Worm (Caenorhabditis elegans) whole organism, late embryonic: ENCODE results near the gene mans-4.

Experiments used
- C08G9.2 ChIP-seq: sonication (generic microtip); optimal IDR thresholded peaks from 2 replicates; lab custom pipeline; 2016; ENCODE audit warnings: mild to moderate bottlenecking, missing genetic modification characterization, moderate library complexity, missing compliant biosample characterization
- C38D4.7 ChIP-seq: fragments of 200-800 bp; sonication (Bioruptor generic); optimal IDR thresholded peaks from 2 replicates; lab custom pipeline; 2018; ENCODE audit warnings: mild to moderate bottlenecking, missing genetic modification characterization, moderate library complexity, missing compliant biosample characterization
- F13H6.1 ChIP-seq: sonication (generic microtip); optimal IDR thresholded peaks from 2 replicates; lab custom pipeline; 2016; ENCODE audit warnings: missing genetic modification characterization, missing compliant biosample characterization
- T23F11.4 ChIP-seq: fragments of 200-800 bp; sonication (Bioruptor generic); optimal IDR thresholded peaks from 2 replicates; lab custom pipeline; 2018; ENCODE audit warnings: mild to moderate bottlenecking, missing genetic modification characterization, missing compliant biosample characterization
- Y22D7AL.16 ChIP-seq: sonication (generic microtip); optimal IDR thresholded peaks from 2 replicates; lab custom pipeline; 2016; ENCODE audit warnings: missing genetic modification characterization, missing compliant biosample characterization
- ahr-1 ChIP-seq: sonication (generic microtip); optimal IDR thresholded peaks from 2 replicates; lab custom pipeline; 2016; ENCODE audit warnings: missing genetic modification characterization, missing compliant biosample characterization
- ceh-14 ChIP-seq: sonication (generic microtip); optimal IDR thresholded peaks from 2 replicates; lab custom pipeline; 2016; ENCODE audit warnings: missing genotype, missing genetic modification characterization, missing compliant biosample characterization
- ceh-18 ChIP-seq: sonication (generic microtip); optimal IDR thresholded peaks from 2 replicates; lab custom pipeline; 2016; ENCODE audit warnings: missing genetic modification characterization, missing compliant biosample characterization
- ceh-2 ChIP-seq: sonication (generic microtip); optimal IDR thresholded peaks from 2 replicates; lab custom pipeline; 2016; ENCODE audit warnings: missing genotype, missing genetic modification characterization, missing compliant biosample characterization
- ceh-22 ChIP-seq: sonication (generic microtip); optimal IDR thresholded peaks from 2 replicates; lab custom pipeline; 2017; ENCODE audit warnings: missing biosample characterization, missing genetic modification characterization
- ceh-31 ChIP-seq: sonication (generic microtip); optimal IDR thresholded peaks from 2 replicates; lab custom pipeline; 2016; ENCODE audit warnings: missing genetic modification characterization, missing compliant biosample characterization
- ceh-45 ChIP-seq: fragments of 200-800 bp; sonication (Bioruptor generic); IDR thresholded peaks from 2 replicates; pipeline ENCODE4 v1.3.6; 2022; ENCODE audit warnings: missing genetic modification reagents, missing genetic modification characterization, missing compliant biosample characterization
- ceh-9 ChIP-seq: sonication (generic microtip); optimal IDR thresholded peaks from 2 replicates; lab custom pipeline; 2016; ENCODE audit warnings: mild to moderate bottlenecking, missing genetic modification characterization, inconsistent platforms, missing compliant biosample characterization
- dmd-4 ChIP-seq: sonication (generic microtip); optimal IDR thresholded peaks from 2 replicates; lab custom pipeline; 2016; ENCODE audit warnings: borderline replicate concordance, missing genetic modification characterization, missing compliant biosample characterization
- dve-1 ChIP-seq: sonication (generic microtip); optimal IDR thresholded peaks from 2 replicates; lab custom pipeline; 2017; ENCODE audit warnings: antibody characterized with exemption, mild to moderate bottlenecking, missing genetic modification characterization, missing compliant biosample characterization
- ets-4 ChIP-seq: sonication (generic microtip); optimal IDR thresholded peaks from 2 replicates; lab custom pipeline; 2016; ENCODE audit warnings: missing genetic modification characterization, missing compliant biosample characterization
- eyg-1 ChIP-seq: sonication (generic microtip); optimal IDR thresholded peaks from 2 replicates; lab custom pipeline; 2016; ENCODE audit warnings: missing genotype, missing genetic modification characterization, missing compliant biosample characterization
- fkh-10 ChIP-seq: fragments of 150-350 bp; optimal IDR thresholded peaks from 2 replicates; lab custom pipeline; 2014; ENCODE audit warnings: missing biosample characterization, missing genetic modification reagents, missing genetic modification characterization
- fkh-6 ChIP-seq: sonication (generic microtip); optimal IDR thresholded peaks from 2 replicates; lab custom pipeline; 2016; ENCODE audit warnings: missing genetic modification characterization, missing compliant biosample characterization
- gmeb-2 ChIP-seq: sonication (generic microtip); optimal IDR thresholded peaks from 2 replicates; lab custom pipeline; 2016; ENCODE audit warnings: missing genetic modification characterization, inconsistent platforms, missing compliant biosample characterization
- hlh-15 ChIP-seq: sonication (generic microtip); optimal IDR thresholded peaks from 2 replicates; lab custom pipeline; 2016; ENCODE audit warnings: missing genetic modification characterization, missing compliant biosample characterization
- hlh-30 ChIP-seq: sonication (generic microtip); optimal IDR thresholded peaks from 2 replicates; lab custom pipeline; 2017; ENCODE audit warnings: antibody characterized with exemption, missing genetic modification characterization, missing compliant biosample characterization; ENCODE audit not compliant: insufficient read depth
- lin-11 ChIP-seq: fragments of 200-800 bp; sonication (Bioruptor generic); optimal IDR thresholded peaks from 2 replicates; lab custom pipeline; 2018; ENCODE audit warnings: mild to moderate bottlenecking, missing genetic modification characterization, missing compliant biosample characterization
- madf-2 ChIP-seq: sonication (generic microtip); optimal IDR thresholded peaks from 2 replicates; lab custom pipeline; 2017; ENCODE audit warnings: missing genetic modification characterization, missing compliant biosample characterization
- mec-3 ChIP-seq: sonication (generic microtip); optimal IDR thresholded peaks from 2 replicates; lab custom pipeline; 2016; ENCODE audit warnings: borderline replicate concordance, missing genetic modification characterization, missing compliant biosample characterization
- nfya-1 ChIP-seq: sonication (generic microtip); optimal IDR thresholded peaks from 2 replicates; lab custom pipeline; 2017; ENCODE audit warnings: missing genetic modification characterization, mild to moderate bottlenecking, missing compliant biosample characterization, antibody characterized with exemption, moderate library complexity
- nhr-232 ChIP-seq: sonication (generic microtip); optimal IDR thresholded peaks from 2 replicates; lab custom pipeline; 2016; ENCODE audit warnings: missing genetic modification characterization, missing compliant biosample characterization
- npax-4 ChIP-seq: sonication (generic microtip); optimal IDR thresholded peaks from 2 replicates; lab custom pipeline; 2016; ENCODE audit warnings: missing genetic modification characterization, missing compliant biosample characterization
- pax-1 ChIP-seq: fragments of 150-350 bp; optimal IDR thresholded peaks from 2 replicates; lab custom pipeline; 2014; ENCODE audit warnings: missing biosample characterization, missing genetic modification characterization
- pha-2 ChIP-seq: sonication (generic microtip); optimal IDR thresholded peaks from 2 replicates; lab custom pipeline; 2017; ENCODE audit warnings: mild to moderate bottlenecking, missing genetic modification characterization, missing compliant biosample characterization
- pros-1 ChIP-seq: fragments of 150-350 bp; optimal IDR thresholded peaks from 2 replicates; lab custom pipeline; 2014; ENCODE audit warnings: missing biosample characterization, missing genetic modification reagents, missing genetic modification characterization
- rnt-1 ChIP-seq: sonication (generic microtip); optimal IDR thresholded peaks from 2 replicates; lab custom pipeline; 2016; ENCODE audit warnings: missing genetic modification characterization, missing compliant biosample characterization
- sox-2 ChIP-seq: fragments of 200-800 bp; sonication (Bioruptor generic); IDR thresholded peaks from 2 replicates; pipeline ENCODE4 v1.3.6; 2022; ENCODE audit warnings: missing genetic modification reagents, missing genetic modification characterization, missing compliant biosample characterization
- tbx-2 ChIP-seq: sonication (generic microtip); optimal IDR thresholded peaks from 2 replicates; lab custom pipeline; 2016; ENCODE audit warnings: missing genetic modification characterization, missing compliant biosample characterization
- unc-3 ChIP-seq, 2 experiments: fragments of 200-800 bp in 1 of 2; sonication (Bioruptor generic) in 1 of 2; sonication (generic microtip) in 1 of 2; conservative IDR thresholded peaks in 1 of 2; optimal IDR thresholded peaks in 1 of 2; 2 replicates each; pipeline versions ENCODE4 v1.3.6 to Lab custom; 2016 to 2022; ENCODE audit warnings: missing compliant biosample characterization in 2 of 2, missing genetic modification characterization in 2 of 2, missing genetic modification reagents in 1 of 2
- unc-42 ChIP-seq: sonication (generic microtip); optimal IDR thresholded peaks from 2 replicates; lab custom pipeline; 2016; ENCODE audit warnings: missing genotype, missing genetic modification characterization, missing compliant biosample characterization
- unc-55 ChIP-seq: sonication (generic microtip); optimal IDR thresholded peaks from 2 replicates; lab custom pipeline; 2017; ENCODE audit warnings: missing biosample characterization, missing genetic modification reagents, missing genetic modification characterization
- zip-5 ChIP-seq: sonication (generic microtip); optimal IDR thresholded peaks from 2 replicates; lab custom pipeline; 2016; ENCODE audit warnings: missing genetic modification characterization, missing compliant biosample characterization

mans-4 gene

ce11 chrIV:9092011-9092410 is 13.6 kb upstream of the mans-4 start:
- TF ChIP-seq F13H6.1 (no peak), unc-42 (peak; percentile 97), sox-2 (GFP tag; lab: Robert Waterston, UW) (no peak), nhr-232 (tag; lab: Kevin White, UChicago) (no peak), ceh-31 (peak; percentile 2)

- TF ChIP-seq fkh-6 (tag; lab: Kevin White, UChicago) (no peak), hlh-30 (tag; lab: Kevin White, UChicago) (peak; percentile 24)
- TF ChIP-seq, all 69 proteins: peak for 1
Measured at ce11 chrIV:9090538-9091195, 12.3 kb upstream of the mans-4 start.

ce11 chrIV:9088294-9088693 is 9.9 kb upstream of the mans-4 start, which contains the start of gene msa-1:
Gene msa-1, plus strand, starts transcription at chrIV:9088594.
- TF ChIP-seq ceh-2 (tag; lab: Kevin White, UChicago) (no peak), ceh-45 (GFP tag; lab: Robert Waterston, UW) (0 out of 2 replicates have a peak, but pooled peaks have one; percentile 14)

ce11 chrIV:9082055-9082454 is 3.7 kb upstream of the mans-4 start, which contains the start of gene twk-8:
Gene twk-8, plus strand, starts transcription at chrIV:9082355.
- TF ChIP-seq F13H6.1 (no peak), ets-4 (no peak), pax-1 (tag; lab: Kevin White, UChicago) (no peak), ahr-1 (no peak), ceh-2 (tag; lab: Kevin White, UChicago) (no peak), dmd-4 (tag; lab: Kevin White, UChicago) (no peak), lin-11 (no peak), C38D4.7 (GFP tag; lab: Kevin White, UChicago) (no peak), ceh-18 (no peak), zip-5 (tag; lab: Kevin White, UChicago) (no peak), dve-1 (tag; lab: Kevin White, UChicago) (no peak), C08G9.2 (tag; lab: Kevin White, UChicago) (no peak), unc-55 (no peak), fkh-10 (GFP tag; lab: Kevin White, UChicago) (no peak), rnt-1 (tag; lab: Kevin White, UChicago) (no peak)

- TF ChIP-seq pha-2 (tag; lab: Kevin White, UChicago) (no peak), unc-55 (peak; percentile 78), ceh-18 (peak; percentile 68), zip-5 (tag; lab: Kevin White, UChicago) (no peak), T23F11.4 (GFP tag; lab: Kevin White, UChicago) (no peak)
Measured at ce11 chrIV:9080201-9080600, 1.8 kb upstream of the mans-4 start.

- TF ChIP-seq zip-5 (tag; lab: Kevin White, UChicago): no peak
- no peak for TF ChIP-seq ahr-1
- no peak for TF ChIP-seq rnt-1 (tag; lab: Kevin White, UChicago)
- peak; percentile 19 for TF ChIP-seq nfya-1 (tag; lab: Kevin White, UChicago)
Measured at ce11 chrIV:9079330-9079729, 961 bp upstream of the mans-4 start.

ce11 chrIV:9074244-9074723 is 4.1 kb downstream of the mans-4 start, which contains the start of gene mppb-1:
Gene mppb-1, plus strand, starts transcription at chrIV:9074673.
- TF ChIP-seq pros-1 (tag; lab: Kevin White, UChicago) (no peak), mec-3 (tag; lab: Kevin White, UChicago) (peak; percentile 55), nhr-232 (tag; lab: Kevin White, UChicago) (no peak), gmeb-2 (tag; lab: Kevin White, UChicago) (no peak), npax-4 (tag; lab: Kevin White, UChicago) (no peak), ceh-18 (peak; percentile 31), tbx-2 (tag; lab: Kevin White, UChicago) (peak; percentile 90), unc-3 (GFP tag; conservative IDR thresholded peaks at IDR 0.05; lab: Robert Waterston, UW) (0 out of 2 replicates have a peak, but pooled peaks have one; percentile 8), unc-3 (tag; optimal IDR thresholded peaks at IDR 0.05; lab: Kevin White, UChicago) (no peak), ceh-22 (tag; lab: Kevin White, UChicago) (no peak), rnt-1 (tag; lab: Kevin White, UChicago) (peak; percentile 85), ceh-9 (tag; lab: Kevin White, UChicago) (no peak), F13H6.1 (peak; percentile 37), madf-2 (tag; lab: Kevin White, UChicago) (peak; percentile 19), ceh-14 (tag; lab: Kevin White, UChicago) (peak; percentile 39), pax-1 (tag; lab: Kevin White, UChicago) (no peak), hlh-15 (tag; lab: Kevin White, UChicago) (peak; percentile 10), Y22D7AL.16 (tag; lab: Kevin White, UChicago) (no peak), eyg-1 (tag; lab: Kevin White, UChicago) (no peak)
